Worm (Caenorhabditis elegans) whole organism, L4 larva: ENCODE results near the gene F54E2.1.
"Not testable (repeated sequence)": the region's sequence is repeated elsewhere in the genome, so short reads cannot be mapped to it uniquely, and the experiment has no call there.

ENCODE experiments used
- fos-1 ChIP-seq: fragments of 150-350 bp; optimal IDR thresholded peaks from 2 replicates; lab custom pipeline; 2014; ENCODE audit warnings: missing biosample characterization, missing genetic modification characterization
- unc-130 ChIP-seq: sonication (generic microtip); optimal IDR thresholded peaks from 2 replicates; lab custom pipeline; 2016; ENCODE audit warnings: missing genetic modification reagents, missing genetic modification characterization, missing compliant biosample characterization
- unc-39 ChIP-seq: sonication (generic microtip); optimal IDR thresholded peaks from 2 replicates; lab custom pipeline; 2017; ENCODE audit warnings: missing biosample characterization, missing genetic modification characterization

DNA sequence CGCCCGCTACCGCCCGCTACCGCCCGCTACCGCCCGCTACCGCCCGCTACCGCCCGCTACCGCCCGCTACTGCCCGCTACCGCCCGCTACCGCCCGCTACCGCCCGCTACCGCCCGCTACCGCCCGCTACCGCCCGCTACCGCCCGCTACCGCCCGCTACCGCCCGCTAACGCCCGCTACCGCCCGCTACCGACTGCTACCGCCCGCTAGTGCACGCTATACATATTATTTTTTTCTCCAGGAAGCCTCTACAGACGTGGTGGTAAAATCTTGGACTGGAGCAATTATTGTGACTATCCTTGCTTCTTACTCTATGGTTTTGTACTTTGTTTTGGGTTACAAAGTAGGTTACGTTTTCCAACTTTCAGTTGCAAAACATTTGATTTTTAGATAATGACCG lies 31.7 kb upstream of the F54E2.1 start:
- TF ChIP-seq unc-39 (tag; lab: Kevin White, UChicago); unc-130 (GFP tag; lab: Kevin White, UChicago); fos-1: not testable (repeated sequence)
